Fruit fly (Drosophila melanogaster) Kc167 (cell line): ENCODE data around the gene Mics1.

Experiments
- Myc ChIP-seq: fragments of >200 bp; optimal IDR thresholded peaks from 2 replicates; lab custom pipeline; 2017; ENCODE audit warnings: missing external identifiers
- Sin3A ChIP-seq: fragments of >200 bp; optimal IDR thresholded peaks from 2 replicates; lab custom pipeline; 2018; ENCODE audit warnings: missing external identifiers
- h ChIP-seq: fragments of >200 bp; optimal IDR thresholded peaks from 3 replicates; lab custom pipeline; 2018; ENCODE audit warnings: missing external identifiers
- insv ChIP-seq: fragments of >200 bp; optimal IDR thresholded peaks from 3 replicates; lab custom pipeline; 2018; ENCODE audit warnings: missing external identifiers
- psq ChIP-seq: fragments of >200 bp; optimal IDR thresholded peaks from 2 replicates; lab custom pipeline; 2017; ENCODE audit warnings: missing external identifiers
- ttk ChIP-seq: sonication (Bioruptor generic); optimal IDR thresholded peaks from 2 replicates; lab custom pipeline; 2017; ENCODE audit warnings: missing external identifiers

Mics1 gene

DNA sequence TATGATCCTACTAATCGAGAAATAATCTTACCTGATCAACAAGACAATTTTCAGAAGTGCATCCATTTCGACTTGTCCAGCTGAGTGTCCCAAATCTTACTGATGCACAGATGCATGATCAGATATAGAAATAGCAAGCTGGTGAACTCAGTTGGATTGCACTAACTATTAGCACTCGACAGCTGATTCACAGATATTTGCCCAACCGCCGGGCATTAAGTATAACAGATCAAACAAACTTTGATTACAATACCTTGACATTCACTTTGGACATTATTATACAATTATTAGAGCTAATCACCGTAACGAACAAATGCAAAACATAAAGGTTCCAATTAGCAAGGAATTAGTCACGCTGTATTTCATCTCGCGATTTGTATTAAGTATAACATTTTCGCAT, 9.0 kb downstream of the Mics1 start, which contains the start of gene CG42656:
CG42656 (minus strand) TSS at position 101 of the 400 bp plus-strand sequence.
- TF ChIP-seq ttk (lab: Kevin White, UChicago) (no peak), h (lab: Kevin White, UChicago) (no peak), psq (no peak), Sin3A (no peak), insv (lab: Kevin White, UChicago) (no peak), Myc (lab: Kevin White, UChicago) (no peak)

DNA sequence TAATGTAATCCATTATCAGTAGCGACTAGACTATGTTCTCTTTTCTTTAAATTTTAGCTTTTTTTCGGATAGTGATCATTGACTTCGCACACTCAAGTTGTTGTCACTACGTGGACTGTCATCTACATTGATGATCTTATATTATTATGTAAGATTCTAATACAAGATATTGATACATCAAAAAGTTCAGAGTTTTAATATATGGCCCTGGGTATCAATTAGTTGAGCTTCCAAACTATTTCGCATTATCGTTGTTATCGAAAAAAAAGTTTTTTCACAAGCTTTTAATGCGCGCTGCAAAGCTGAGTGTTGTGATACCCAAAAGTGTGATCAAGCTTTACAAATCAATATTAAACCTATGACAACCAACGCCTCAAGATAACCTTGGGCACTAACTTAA, 10.1 kb downstream of the Mics1 start:
- TF ChIP-seq ttk (lab: Kevin White, UChicago), result no peak
- TF ChIP-seq h (lab: Kevin White, UChicago), result no peak
- TF ChIP-seq Sin3A, result no peak
- no peak for TF ChIP-seq insv (lab: Kevin White, UChicago)
- TF ChIP-seq Myc (lab: Kevin White, UChicago), result no peak
- no peak for TF ChIP-seq psq

DNA sequence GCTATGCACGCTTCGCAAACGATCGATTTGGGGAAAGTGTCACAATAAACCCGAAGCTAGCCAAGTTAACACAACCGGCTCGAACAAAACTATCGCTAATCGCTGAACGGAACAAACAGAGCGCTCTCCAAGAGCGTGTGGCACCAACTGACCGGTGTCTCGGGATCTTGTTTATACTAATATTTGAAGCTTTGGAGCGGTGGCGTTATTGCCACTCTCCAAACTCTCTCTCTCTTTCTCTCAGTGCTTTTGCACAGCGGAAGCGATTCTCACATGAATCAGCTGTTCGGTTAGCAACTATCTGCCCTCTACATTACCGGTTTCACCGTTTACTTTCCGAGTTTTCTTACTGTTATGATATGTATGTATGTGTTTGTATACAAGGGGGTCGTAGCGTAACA, 10.7 kb downstream of the Mics1 start:
- TF ChIP-seq h (lab: Kevin White, UChicago) (no peak), ttk (lab: Kevin White, UChicago) (no peak), psq (no peak), Sin3A (no peak), Myc (lab: Kevin White, UChicago) (no peak), insv (lab: Kevin White, UChicago) (no peak)

- TF ChIP-seq psq (no peak), ttk (lab: Kevin White, UChicago) (no peak), h (lab: Kevin White, UChicago) (no peak), Sin3A (no peak), Myc (lab: Kevin White, UChicago) (no peak), insv (lab: Kevin White, UChicago) (no peak)
These were observed 11.3 kb downstream of the Mics1 start for dm6 chr3R:7490884-7491283.

- no peak for TF ChIP-seq insv (lab: Kevin White, UChicago)
These were observed 12.3 kb downstream of the Mics1 start for dm6 chr3R:7489902-7490301.

DNA sequence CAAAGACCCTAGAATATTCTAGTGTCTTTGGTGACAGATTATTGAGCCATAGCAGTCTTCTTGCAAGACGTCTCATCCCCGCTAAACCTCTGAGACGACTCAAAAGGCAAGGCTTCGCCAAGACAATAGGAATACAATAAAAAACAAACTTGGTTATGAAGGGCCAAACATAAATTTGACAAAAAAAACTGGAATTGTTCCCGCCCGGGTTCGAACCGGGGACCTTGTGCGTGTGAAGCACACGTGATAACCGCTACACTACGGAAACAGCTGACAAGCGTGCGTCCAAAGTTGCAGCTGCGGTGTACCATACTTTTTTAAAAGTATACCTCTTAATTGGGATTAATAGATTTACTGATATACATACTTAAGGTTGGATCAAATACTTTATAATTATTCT, 26.5 kb downstream of the Mics1 start:
- TF ChIP-seq psq, result no peak
- no peak for TF ChIP-seq ttk (lab: Kevin White, UChicago)
- no peak for TF ChIP-seq insv (lab: Kevin White, UChicago)
- no peak for TF ChIP-seq h (lab: Kevin White, UChicago)
- no peak for TF ChIP-seq Myc (lab: Kevin White, UChicago)
- TF ChIP-seq Sin3A, result no peak

- TF ChIP-seq psq (no peak), insv (lab: Kevin White, UChicago) (peak; percentile 17)
These were observed 27.5 kb downstream of the Mics1 start for dm6 chr3R:7474616-7475120.

dm6 chr3R:7473767-7474254, 28.4 kb downstream of the Mics1 start, which contains the start of gene CG1142:
CG1142 (minus strand) TSS chr3R:7473781.
- TF ChIP-seq ttk (lab: Kevin White, UChicago) (no peak), h (lab: Kevin White, UChicago) (no peak), Myc (lab: Kevin White, UChicago) (no peak), Sin3A (no peak), insv (lab: Kevin White, UChicago) (no peak), psq (no peak)

DNA sequence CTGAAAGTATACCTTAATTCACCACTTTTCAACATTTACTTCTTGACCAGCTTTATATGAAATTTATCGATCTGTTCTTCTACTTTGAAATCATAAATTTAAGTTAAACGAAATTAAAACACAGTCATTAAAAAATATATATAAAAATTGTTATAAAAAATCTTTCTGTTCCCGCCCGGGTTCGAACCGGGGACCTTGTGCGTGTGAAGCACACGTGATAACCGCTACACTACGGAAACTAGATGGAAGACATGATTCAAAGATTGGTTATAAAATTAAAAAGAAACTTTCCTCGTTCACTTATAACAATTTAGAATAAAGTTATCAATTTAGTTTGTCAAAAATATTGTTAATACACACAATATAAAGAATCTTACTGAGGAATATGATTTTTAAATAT, 30.3 kb downstream of the Mics1 start:
- TF ChIP-seq Sin3A (no peak), psq (no peak)
